Fruit fly (Drosophila melanogaster) S2 (cell line): ENCODE results near the gene CG34177.

ENCODE experiments used
- CG8478 ChIP-seq: fragments of >200 bp; optimal IDR thresholded peaks from 2 replicates; lab custom pipeline; 2018
- CTCF ChIP-seq, 2 experiments: fragments of >200 bp; optimal IDR thresholded peaks; 2 replicates each; lab custom pipeline; 2018

DNA sequence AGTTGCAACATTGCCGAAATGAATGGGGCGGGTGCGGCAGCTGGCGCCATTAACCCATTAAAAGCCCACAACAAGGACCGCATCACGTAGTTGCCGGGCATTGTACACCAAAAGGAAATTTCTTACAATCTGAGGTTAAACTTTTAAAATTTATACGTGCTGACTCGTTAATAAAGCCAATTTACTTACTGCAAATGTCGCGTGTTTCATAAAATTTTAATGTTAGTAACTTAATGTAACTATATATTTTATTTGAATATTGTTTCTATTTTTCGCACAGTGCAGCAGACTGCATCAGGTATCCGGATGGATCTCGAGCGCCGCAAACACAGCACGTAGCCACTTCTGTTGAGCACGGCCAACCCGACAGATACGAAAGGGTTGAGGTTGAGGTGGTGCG, 16.8 kb upstream of the CG34177 start:
- TF ChIP-seq CG8478 (no peak), CTCF (optimal IDR thresholded peaks at IDR 0.05; lab: Kevin White, UChicago) (no peak)
